Worm (Caenorhabditis elegans) whole organism, L1 larva: ENCODE data around the gene ora-1.

Experiments
- C16A3.4 ChIP-seq: fragments of 150-350 bp; optimal IDR thresholded peaks from 2 replicates; lab custom pipeline; 2014; ENCODE audit warnings: missing biosample characterization, missing genetic modification characterization
- F16B12.6 ChIP-seq: fragments of 150-350 bp; optimal IDR thresholded peaks from 2 replicates; lab custom pipeline; 2014; ENCODE audit warnings: missing biosample characterization, missing genetic modification characterization
- blmp-1 ChIP-seq: fragments of 150-350 bp; optimal IDR thresholded peaks from 2 replicates; lab custom pipeline; 2014; ENCODE audit warnings: missing biosample characterization, missing genetic modification characterization
- ceh-8 ChIP-seq: fragments of 200-800 bp; sonication (Bioruptor generic); optimal IDR thresholded peaks from 2 replicates; lab custom pipeline; 2018; ENCODE audit warnings: mild to moderate bottlenecking, missing genetic modification characterization, moderate library complexity, missing compliant biosample characterization
- ceh-82 ChIP-seq, 3 experiments: fragments of 150-350 bp in 1 of 3; sonication (generic microtip) in 2 of 3; optimal IDR thresholded peaks; 2 replicates each; lab custom pipeline; 2014 to 2017; ENCODE audit warnings: missing biosample characterization in 3 of 3, missing genetic modification characterization in 3 of 3
- ceh-88 ChIP-seq: fragments of 200-800 bp; sonication (Bioruptor generic); IDR thresholded peaks from 2 replicates; pipeline ENCODE4 v1.3.6; 2022; ENCODE audit warnings: missing genetic modification characterization, missing compliant biosample characterization
- dpl-1 ChIP-seq, 3 experiments: fragments of 150-350 bp in 2 of 3; sonication (generic microtip) in 1 of 3; optimal IDR thresholded peaks; 2 replicates each; lab custom pipeline; 2014 to 2017; ENCODE audit warnings: missing biosample characterization in 3 of 3, missing genetic modification characterization in 3 of 3, missing genetic modification reagents in 3 of 3
- dsc-1 ChIP-seq: sonication (generic microtip); optimal IDR thresholded peaks from 2 replicates; lab custom pipeline; 2016; ENCODE audit warnings: mild to moderate bottlenecking, missing genetic modification characterization, missing compliant biosample characterization
- efl-1 ChIP-seq, 4 experiments: fragments of 150-350 bp; optimal IDR thresholded peaks in 3 of 4; peaks in 1 of 4; 1 replicate in 1 of 4; 2 replicates in 3 of 4; lab custom pipeline; 2014; ENCODE audit warnings: missing biosample characterization in 2 of 4, missing genetic modification characterization in 2 of 4, missing genetic modification reagents in 2 of 4
- efl-3 ChIP-seq: fragments of 200-800 bp; sonication (Bioruptor generic); optimal IDR thresholded peaks from 2 replicates; lab custom pipeline; 2018; ENCODE audit warnings: mild to moderate bottlenecking, missing genetic modification characterization, missing compliant biosample characterization
- elt-3 ChIP-seq, 6 experiments: fragments of 150-350 bp in 1 of 6; sonication (generic microtip); optimal IDR thresholded peaks; 2 replicates each; lab custom pipeline; 2017 to 2018; ENCODE audit warnings: missing biosample characterization in 6 of 6, missing genetic modification characterization in 6 of 6, inconsistent platforms in 1 of 6
- ets-5 ChIP-seq: fragments of 200-800 bp; sonication (Bioruptor generic); IDR thresholded peaks from 2 replicates; pipeline ENCODE4 v1.3.6; 2022; ENCODE audit warnings: missing genetic modification characterization, missing compliant biosample characterization
- fkh-8 ChIP-seq: sonication (generic microtip); optimal IDR thresholded peaks from 2 replicates; lab custom pipeline; 2016; ENCODE audit warnings: mild to moderate bottlenecking, missing genetic modification characterization, missing compliant biosample characterization
- fos-1 ChIP-seq: fragments of 150-350 bp; optimal IDR thresholded peaks from 2 replicates; lab custom pipeline; 2014; ENCODE audit warnings: missing biosample characterization, missing genetic modification characterization
- grh-1 ChIP-seq: fragments of 200-800 bp; sonication (Bioruptor generic); IDR thresholded peaks from 2 replicates; pipeline ENCODE4 v1.3.6; 2022; ENCODE audit warnings: missing genetic modification reagents, missing genetic modification characterization, missing compliant biosample characterization
- hlh-4 ChIP-seq: sonication (generic microtip); optimal IDR thresholded peaks from 2 replicates; lab custom pipeline; 2016; ENCODE audit warnings: mild to moderate bottlenecking, missing genetic modification characterization, missing compliant biosample characterization
- hpl-2 ChIP-seq: fragments of 150-350 bp; optimal IDR thresholded peaks from 2 replicates; lab custom pipeline; 2014; ENCODE audit warnings: missing biosample characterization, missing genetic modification reagents, missing genetic modification characterization
- irx-1 ChIP-seq: sonication (generic microtip); optimal IDR thresholded peaks from 2 replicates; lab custom pipeline; 2016; ENCODE audit warnings: missing genetic modification characterization, missing compliant biosample characterization
- isw-1 ChIP-seq: fragments of 200-800 bp; sonication (Bioruptor generic); IDR thresholded peaks from 2 replicates; pipeline ENCODE4 v1.3.6; 2022; ENCODE audit warnings: missing genetic modification characterization, missing compliant biosample characterization
- jun-1 ChIP-seq: fragments of 150-350 bp; optimal IDR thresholded peaks from 2 replicates; lab custom pipeline; 2014; ENCODE audit warnings: missing biosample characterization, missing genetic modification reagents, missing genetic modification characterization
- lin-13 ChIP-seq: fragments of 150-350 bp; optimal IDR thresholded peaks from 2 replicates; lab custom pipeline; 2014; ENCODE audit warnings: missing biosample characterization, missing genetic modification reagents, missing genetic modification characterization
- lin-14 ChIP-seq: fragments of 200-800 bp; sonication (Bioruptor generic); optimal IDR thresholded peaks from 2 replicates; lab custom pipeline; 2018; ENCODE audit warnings: mild to moderate bottlenecking, missing genetic modification characterization, moderate library complexity, missing compliant biosample characterization
- lin-15B ChIP-seq: fragments of 150-350 bp; sonication (generic microtip); optimal IDR thresholded peaks from 3 replicates; lab custom pipeline; 2014; ENCODE audit warnings: missing biosample characterization, missing genetic modification characterization
- lin-35 ChIP-seq, 2 experiments: fragments of 150-350 bp; optimal IDR thresholded peaks; 2 replicates each; lab custom pipeline; 2014; ENCODE audit warnings: missing biosample characterization in 2 of 2, missing genetic modification characterization in 2 of 2, missing genetic modification reagents in 2 of 2
- lsy-2 ChIP-seq, 2 experiments: fragments of 150-350 bp; optimal IDR thresholded peaks; 2 replicates each; lab custom pipeline; 2014; ENCODE audit warnings: missing biosample characterization in 2 of 2, missing genetic modification characterization in 2 of 2
- mab-9 ChIP-seq: fragments of 200-800 bp; sonication (Bioruptor generic); IDR thresholded peaks from 2 replicates; pipeline ENCODE4 v1.3.6; 2022; ENCODE audit warnings: missing genetic modification reagents, missing genetic modification characterization, missing compliant biosample characterization
- mdl-1 ChIP-seq, 2 experiments: fragments of 150-350 bp; optimal IDR thresholded peaks; 2 replicates each; lab custom pipeline; 2014 to 2017; ENCODE audit warnings: missing biosample characterization in 2 of 2, missing genetic modification characterization in 2 of 2, inconsistent platforms in 1 of 2
- mep-1 ChIP-seq: fragments of 150-350 bp; optimal IDR thresholded peaks from 2 replicates; lab custom pipeline; 2014; ENCODE audit warnings: missing biosample characterization, missing genetic modification characterization
- nhr-19 ChIP-seq: fragments of 200-800 bp; sonication (Bioruptor generic); conservative IDR thresholded peaks from 2 replicates; pipeline ENCODE4 v1.3.6; 2022; ENCODE audit warnings: missing genetic modification characterization, missing compliant biosample characterization
- nhr-20 ChIP-seq: sonication (generic microtip); optimal IDR thresholded peaks from 2 replicates; lab custom pipeline; 2016; ENCODE audit warnings: mild to moderate bottlenecking, missing genetic modification characterization, missing compliant biosample characterization
- nhr-47 ChIP-seq: sonication (generic microtip); optimal IDR thresholded peaks from 2 replicates; lab custom pipeline; 2016; ENCODE audit warnings: mild to moderate bottlenecking, missing genetic modification characterization, moderate library complexity, missing compliant biosample characterization
- nhr-71 ChIP-seq: sonication (generic microtip); optimal IDR thresholded peaks from 2 replicates; lab custom pipeline; 2016; ENCODE audit warnings: mild to moderate bottlenecking, missing genetic modification characterization, moderate library complexity, missing compliant biosample characterization
- nhr-77 ChIP-seq: fragments of 150-350 bp; optimal IDR thresholded peaks from 2 replicates; lab custom pipeline; 2014; ENCODE audit warnings: missing biosample characterization, missing genetic modification characterization
- nhr-85 ChIP-seq: sonication (generic microtip); peaks from one replicate; lab custom pipeline; 2016; ENCODE audit warnings: missing genetic modification characterization, inconsistent platforms, missing compliant biosample characterization
- nhr-90 ChIP-seq: sonication (generic microtip); optimal IDR thresholded peaks from 2 replicates; lab custom pipeline; 2016; ENCODE audit warnings: mild to moderate bottlenecking, missing genetic modification characterization, missing compliant biosample characterization; ENCODE audit not compliant: poor library complexity
- pax-3 ChIP-seq: fragments of 200-800 bp; sonication (Bioruptor generic); optimal IDR thresholded peaks from 2 replicates; lab custom pipeline; 2018; ENCODE audit warnings: mild to moderate bottlenecking, missing genetic modification characterization, moderate library complexity, missing compliant biosample characterization
- rnt-1 ChIP-seq: sonication (generic microtip); optimal IDR thresholded peaks from 2 replicates; lab custom pipeline; 2016; ENCODE audit warnings: mild to moderate bottlenecking, missing genetic modification characterization, moderate library complexity, missing compliant biosample characterization
- skn-1 ChIP-seq: fragments of 150-350 bp; optimal IDR thresholded peaks from 2 replicates; lab custom pipeline; 2014; ENCODE audit warnings: missing biosample characterization, missing genetic modification characterization
- snu-23 ChIP-seq: sonication (generic microtip); optimal IDR thresholded peaks from 2 replicates; lab custom pipeline; 2016; ENCODE audit warnings: missing genetic modification characterization, missing compliant biosample characterization
- swsn-7 ChIP-seq: sonication (generic microtip); optimal IDR thresholded peaks from 2 replicates; lab custom pipeline; 2016; ENCODE audit warnings: missing genetic modification characterization, missing compliant biosample characterization
- tbx-2 ChIP-seq: sonication (generic microtip); optimal IDR thresholded peaks from 2 replicates; lab custom pipeline; 2016; ENCODE audit warnings: missing genetic modification characterization, missing compliant biosample characterization
- unc-130 ChIP-seq: fragments of 150-350 bp; optimal IDR thresholded peaks from 2 replicates; lab custom pipeline; 2017; ENCODE audit warnings: missing biosample characterization, missing genetic modification characterization, inconsistent platforms
- unc-86 ChIP-seq: sonication (generic microtip); optimal IDR thresholded peaks from 2 replicates; lab custom pipeline; 2016; ENCODE audit warnings: missing genetic modification characterization, missing compliant biosample characterization
- unc-98 ChIP-seq: fragments of 200-800 bp; sonication (Bioruptor generic); IDR thresholded peaks from 2 replicates; pipeline ENCODE4 v1.3.6; 2022; ENCODE audit warnings: missing genetic modification characterization, missing compliant biosample characterization
- vab-15 ChIP-seq: sonication (generic microtip); optimal IDR thresholded peaks from 2 replicates; lab custom pipeline; 2017; ENCODE audit warnings: missing genotype, mild to moderate bottlenecking, missing genetic modification characterization, missing compliant biosample characterization
- xbp-1 ChIP-seq: sonication (generic microtip); optimal IDR thresholded peaks from 2 replicates; lab custom pipeline; 2016; ENCODE audit warnings: missing genetic modification characterization, missing compliant biosample characterization
- ztf-11 ChIP-seq, 2 experiments: sonication (generic microtip); optimal IDR thresholded peaks; 2 replicates each; lab custom pipeline; 2016 to 2017; ENCODE audit warnings: missing genetic modification characterization in 2 of 2, missing biosample characterization in 1 of 2, missing compliant biosample characterization in 1 of 2

ora-1 gene

DNA sequence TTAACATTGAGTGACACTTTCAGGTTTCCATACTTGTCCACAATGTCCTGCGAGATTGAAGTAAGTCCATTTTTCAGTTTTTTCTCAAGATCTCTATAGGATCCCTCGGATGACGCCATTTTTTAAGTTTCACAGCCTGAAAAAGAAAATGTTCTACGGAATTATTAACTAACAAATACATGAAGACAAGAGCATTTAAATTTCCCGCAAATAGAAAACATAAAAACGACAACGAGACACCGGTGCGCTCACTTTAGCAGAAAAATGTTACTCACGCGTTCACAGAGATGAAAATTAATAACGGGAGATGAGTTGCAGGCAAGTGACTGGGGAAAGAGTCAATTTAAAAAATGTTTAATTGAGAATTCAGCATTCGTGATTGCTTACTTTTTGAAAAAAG, 31.2 kb upstream of the ora-1 start, which contains the start of gene czw-1:
czw-1 (minus strand) TSS at position 369 of the 400 bp plus-strand sequence.
- no peak for TF ChIP-seq efl-3 (GFP tag; lab: Kevin White, UChicago)
- peak in 1 of 2 experiments; percentile 61 for TF ChIP-seq lin-35 (GFP tag; optimal IDR thresholded peaks at IDR 0.05; lab: Kevin White, UChicago)
- no peak for TF ChIP-seq ets-5 (GFP tag; lab: Robert Waterston, UW)
- TF ChIP-seq grh-1, result no peak
- TF ChIP-seq hlh-4, result no peak
- TF ChIP-seq dpl-1 (GFP tag; optimal IDR thresholded peaks at IDR 0.05; lab: Kevin White, UChicago), result peak in 2 of 3 experiments; percentile 36 to 49
- TF ChIP-seq hpl-2 (GFP tag; lab: Kevin White, UChicago), result no peak
- no peak for TF ChIP-seq xbp-1 (tag; lab: Kevin White, UChicago)
- TF ChIP-seq ceh-8 (GFP tag; lab: Kevin White, UChicago), result no peak
- TF ChIP-seq pax-3 (tag; lab: Kevin White, UChicago), result no peak
- no peak for TF ChIP-seq efl-1 (optimal IDR thresholded peaks at IDR 0.05; lab: Kevin White, UChicago)
- TF ChIP-seq efl-1 (GFP tag; optimal IDR thresholded peaks at IDR 0.05 in 1 of 2; lab: Kevin White, UChicago), result peak; percentile 52 to 97

DNA sequence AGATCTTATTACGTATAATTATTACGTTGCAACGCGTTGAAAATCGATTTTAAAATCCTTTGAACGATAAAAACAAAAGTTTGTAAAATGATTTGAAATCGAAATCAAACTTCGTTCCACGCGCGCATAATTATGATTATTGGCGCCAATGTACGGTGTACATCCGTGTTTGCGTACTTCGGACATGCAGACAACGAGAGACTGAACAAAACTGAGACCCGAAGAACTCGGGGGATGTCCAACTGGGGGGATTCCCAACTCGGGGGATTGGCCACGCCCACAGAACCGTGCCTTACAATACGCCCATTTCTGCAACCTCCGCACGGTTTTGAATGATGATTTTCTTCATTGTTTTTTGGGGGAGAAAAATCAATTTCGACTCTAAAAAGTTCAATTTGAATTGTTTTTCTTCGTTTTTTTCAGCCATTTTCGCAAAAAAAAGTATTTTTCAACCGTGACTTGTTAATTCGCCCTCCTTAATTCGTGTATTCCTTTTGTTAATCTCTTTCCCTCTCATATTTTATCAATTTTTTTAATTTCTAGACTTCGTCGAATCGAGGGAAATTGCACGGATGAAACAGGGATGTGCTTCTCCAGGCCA, 30.7 kb upstream of the ora-1 start, which contains the start of gene F20D12.12:
F20D12.12 (plus strand) TSS at position 542 of the 601 bp plus-strand sequence.
- TF ChIP-seq unc-130 (tag; lab: Kevin White, UChicago), result peak; percentile 57
- TF ChIP-seq dpl-1 (GFP tag; optimal IDR thresholded peaks at IDR 0.05; lab: Kevin White, UChicago), result peak; percentile 43 to 65 (median 64)
- TF ChIP-seq nhr-71 (tag; lab: Kevin White, UChicago), result peak; percentile 84
- peak; percentile 64 for TF ChIP-seq swsn-7 (tag; lab: Kevin White, UChicago)
- TF ChIP-seq xbp-1 (tag; lab: Kevin White, UChicago), result peak; percentile 53
- peak; percentile 88 for TF ChIP-seq F16B12.6 (tag; lab: Kevin White, UChicago)
- peak; percentile 47 to 80 for TF ChIP-seq lin-35 (GFP tag; optimal IDR thresholded peaks at IDR 0.05; lab: Kevin White, UChicago)
- peak; percentile 81 for TF ChIP-seq rnt-1 (tag; lab: Kevin White, UChicago)
- peak; percentile 69 for TF ChIP-seq tbx-2 (tag; lab: Kevin White, UChicago)
- TF ChIP-seq pax-3 (tag; lab: Kevin White, UChicago), result peak; percentile 54
- TF ChIP-seq unc-98 (GFP tag; lab: Robert Waterston, UW), result peak; percentile 69; the same call in 1 of the 2 replicates
- TF ChIP-seq nhr-90 (tag; lab: Kevin White, UChicago), result peak; percentile 39
- peak; percentile 67 for TF ChIP-seq mep-1 (tag; lab: Kevin White, UChicago)
- peak; percentile 52 for TF ChIP-seq blmp-1 (tag; lab: Kevin White, UChicago)
- peak; percentile 87 for TF ChIP-seq ceh-88
- peak; percentile 45 for TF ChIP-seq skn-1
- peak; percentile 88 to 98 for TF ChIP-seq lsy-2 (tag; optimal IDR thresholded peaks at IDR 0.05; lab: Kevin White, UChicago)
- peak; percentile 39 for TF ChIP-seq nhr-77 (tag; lab: Kevin White, UChicago)
- peak; percentile 73 for TF ChIP-seq nhr-47
- TF ChIP-seq irx-1 (tag; lab: Kevin White, UChicago), result peak; percentile 19
- peak; percentile 35 for TF ChIP-seq dsc-1 (tag; lab: Kevin White, UChicago)
- peak; percentile 75 for TF ChIP-seq fkh-8 (tag; lab: Kevin White, UChicago)
- peak in 1 of 2 experiments; percentile 48 for TF ChIP-seq ztf-11 (tag; optimal IDR thresholded peaks at IDR 0.05; lab: Kevin White, UChicago)
- TF ChIP-seq isw-1 (GFP tag; lab: Robert Waterston, UW), result peak; percentile 91
- peak; percentile 71 for TF ChIP-seq grh-1
- TF ChIP-seq snu-23, result peak; percentile 75
- TF ChIP-seq lin-14, result peak; percentile 76
- peak; percentile 68 for TF ChIP-seq nhr-85 (tag; lab: Kevin White, UChicago)
- peak; percentile 76 for TF ChIP-seq lin-13
- TF ChIP-seq ceh-82 (tag; optimal IDR thresholded peaks at IDR 0.05; lab: Kevin White, UChicago), result peak; percentile 17 to 77 (median 32)
- TF ChIP-seq efl-1 (optimal IDR thresholded peaks at IDR 0.05; lab: Kevin White, UChicago), result peak; percentile 69 to 78
- TF ChIP-seq efl-1 (GFP tag; optimal IDR thresholded peaks at IDR 0.05 in 1 of 2; lab: Kevin White, UChicago), result peak; percentile 62 to 96
- peak; percentile 75 for TF ChIP-seq nhr-20 (tag; lab: Kevin White, UChicago)
- TF ChIP-seq mdl-1 (tag; optimal IDR thresholded peaks at IDR 0.05; lab: Kevin White, UChicago), result peak in 1 of 2 experiments; percentile 45
- peak in 1 of 6 experiments; percentile 25 for TF ChIP-seq elt-3 (tag; optimal IDR thresholded peaks at IDR 0.05; lab: Kevin White, UChicago)
- peak; percentile 39 for TF ChIP-seq jun-1
- peak; percentile 28 for TF ChIP-seq ceh-8 (GFP tag; lab: Kevin White, UChicago)
- peak; percentile 91 for TF ChIP-seq nhr-19 (GFP tag; lab: Robert Waterston, UW)
- TF ChIP-seq vab-15 (tag; lab: Kevin White, UChicago), result peak; percentile 32
- TF ChIP-seq mab-9, result peak; percentile 73
- peak; percentile 16 for TF ChIP-seq fos-1 (tag; lab: Kevin White, UChicago)
- TF ChIP-seq unc-86 (tag; lab: Kevin White, UChicago), result peak; percentile 49
- TF ChIP-seq lin-15B (tag; lab: Kevin White, UChicago), result peak; percentile 46
- TF ChIP-seq C16A3.4 (tag; lab: Kevin White, UChicago), result peak; percentile 69
